Worm (Caenorhabditis elegans) whole organism, mixed stage, embryonic: Measurements from ENCODE around the gene srw-39.

Experiments used
- M03D4.4 ChIP-seq: sonication (generic microtip); optimal IDR thresholded peaks from 2 replicates; lab custom pipeline; 2017; ENCODE audit warnings: mild to moderate bottlenecking, missing genetic modification characterization, missing compliant biosample characterization
- elt-3 ChIP-seq: fragments of 150-350 bp; optimal IDR thresholded peaks from 2 replicates; lab custom pipeline; 2014; ENCODE audit warnings: missing biosample characterization, missing genetic modification characterization
- lin-13 ChIP-seq: fragments of 150-350 bp; optimal IDR thresholded peaks from 2 replicates; lab custom pipeline; 2014; ENCODE audit warnings: missing biosample characterization, missing genetic modification characterization
- lin-32 ChIP-seq: fragments of 200-800 bp; sonication (Bioruptor generic); optimal IDR thresholded peaks from 2 replicates; lab custom pipeline; 2018; ENCODE audit warnings: mild to moderate bottlenecking, missing genetic modification characterization, missing compliant biosample characterization
- lsy-2 ChIP-seq: fragments of 150-350 bp; optimal IDR thresholded peaks from 2 replicates; lab custom pipeline; 2014; ENCODE audit warnings: missing biosample characterization, missing genetic modification characterization
- mep-1 ChIP-seq: fragments of 150-350 bp; optimal IDR thresholded peaks from 2 replicates; lab custom pipeline; 2017; ENCODE audit warnings: missing biosample characterization, missing genetic modification reagents, missing genetic modification characterization, inconsistent platforms
- mls-2 ChIP-seq: sonication (generic microtip); optimal IDR thresholded peaks from 2 replicates; lab custom pipeline; 2016; ENCODE audit warnings: mild to moderate bottlenecking, missing genetic modification characterization, moderate library complexity, missing compliant biosample characterization
- nhr-12 ChIP-seq: fragments of 150-350 bp; optimal IDR thresholded peaks from 2 replicates; lab custom pipeline; 2014; ENCODE audit warnings: missing biosample characterization, missing genetic modification characterization
- nhr-237 ChIP-seq: fragments of 150-350 bp; optimal IDR thresholded peaks from 2 replicates; lab custom pipeline; 2014; ENCODE audit warnings: missing biosample characterization, missing genetic modification characterization
- nhr-28 ChIP-seq: fragments of 150-350 bp; optimal IDR thresholded peaks from 2 replicates; lab custom pipeline; 2014; ENCODE audit warnings: missing biosample characterization, missing genetic modification characterization
- pha-4 ChIP-seq: fragments of 150-350 bp; optimal IDR thresholded peaks from 2 replicates; lab custom pipeline; 2018; ENCODE audit warnings: missing biosample characterization, missing genetic modification reagents, missing genetic modification characterization
- snpc-4 ChIP-seq: fragments of 150-350 bp; optimal IDR thresholded peaks from 2 replicates; lab custom pipeline; 2014; ENCODE audit warnings: missing biosample characterization, missing genetic modification characterization
- unc-39 ChIP-seq: fragments of 150-350 bp; optimal IDR thresholded peaks from 2 replicates; lab custom pipeline; 2014; ENCODE audit warnings: missing biosample characterization, missing genetic modification characterization
- unc-62 ChIP-seq: fragments of 150-350 bp; optimal IDR thresholded peaks from 2 replicates; lab custom pipeline; 2014; ENCODE audit warnings: missing biosample characterization, missing genetic modification reagents, missing genetic modification characterization

DNA sequence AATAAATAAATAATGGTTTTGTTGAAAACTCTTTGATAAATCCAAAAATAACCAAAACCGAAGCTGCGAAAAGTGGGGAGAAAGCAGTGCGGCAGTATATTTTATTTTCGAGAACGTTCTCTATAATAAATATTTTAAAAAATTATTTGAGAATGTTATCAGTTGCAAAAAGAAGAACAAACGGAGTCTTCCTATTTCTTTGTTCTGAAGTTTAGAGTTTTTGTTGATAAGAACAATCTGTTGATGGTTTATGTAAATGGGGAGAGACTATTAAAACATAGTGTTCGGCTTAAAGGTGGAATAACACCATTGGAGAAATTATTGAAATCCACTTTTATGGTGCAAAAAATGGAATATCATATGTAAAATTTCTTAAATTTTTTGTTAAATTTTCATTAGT is 41.3 kb upstream of the srw-39 start:
- TF ChIP-seq lin-13 (tag; lab: Kevin White, UChicago) = no peak
- no peak for TF ChIP-seq unc-39
- no peak for TF ChIP-seq mls-2 (tag; lab: Kevin White, UChicago)
- no peak for TF ChIP-seq nhr-237 (tag; lab: Kevin White, UChicago)
- TF ChIP-seq M03D4.4 (tag; lab: Kevin White, UChicago) = no peak
- no peak for TF ChIP-seq nhr-12 (tag; lab: Kevin White, UChicago)
- no peak for TF ChIP-seq lsy-2 (tag; lab: Kevin White, UChicago)
- no peak for TF ChIP-seq unc-62 (GFP tag; lab: Kevin White, UChicago)
- TF ChIP-seq lin-32 = no peak
- no peak for TF ChIP-seq pha-4 (tag; lab: Kevin White, UChicago)
- no peak for TF ChIP-seq nhr-28
- no peak for TF ChIP-seq snpc-4 (tag; lab: Kevin White, UChicago)
- no peak for TF ChIP-seq elt-3 (tag; lab: Kevin White, UChicago)
- TF ChIP-seq mep-1 (tag; lab: Kevin White, UChicago) = no peak
